Worm (Caenorhabditis elegans) whole organism, late embryonic: ENCODE results near the gene clc-28.

Experiments used
- C08G9.2 ChIP-seq: sonication (generic microtip); optimal IDR thresholded peaks from 2 replicates; lab custom pipeline; 2016; ENCODE audit warnings: mild to moderate bottlenecking, missing genetic modification characterization, moderate library complexity, missing compliant biosample characterization
- T23F11.4 ChIP-seq: fragments of 200-800 bp; sonication (Bioruptor generic); optimal IDR thresholded peaks from 2 replicates; lab custom pipeline; 2018; ENCODE audit warnings: mild to moderate bottlenecking, missing genetic modification characterization, missing compliant biosample characterization
- ahr-1 ChIP-seq: sonication (generic microtip); optimal IDR thresholded peaks from 2 replicates; lab custom pipeline; 2016; ENCODE audit warnings: missing genetic modification characterization, missing compliant biosample characterization
- ama-1 ChIP-seq: fragments of 150-350 bp; optimal IDR thresholded peaks from 2 replicates; lab custom pipeline; 2014
- ceh-18 ChIP-seq: sonication (generic microtip); optimal IDR thresholded peaks from 2 replicates; lab custom pipeline; 2016; ENCODE audit warnings: missing genetic modification characterization, missing compliant biosample characterization
- dmd-4 ChIP-seq: sonication (generic microtip); optimal IDR thresholded peaks from 2 replicates; lab custom pipeline; 2016; ENCODE audit warnings: borderline replicate concordance, missing genetic modification characterization, missing compliant biosample characterization
- hlh-8 ChIP-seq: sonication (generic microtip); optimal IDR thresholded peaks from 2 replicates; lab custom pipeline; 2016; ENCODE audit warnings: missing genotype, missing genetic modification characterization, missing compliant biosample characterization
- lin-11 ChIP-seq: fragments of 200-800 bp; sonication (Bioruptor generic); optimal IDR thresholded peaks from 2 replicates; lab custom pipeline; 2018; ENCODE audit warnings: mild to moderate bottlenecking, missing genetic modification characterization, missing compliant biosample characterization
- nfya-1 ChIP-seq: sonication (generic microtip); optimal IDR thresholded peaks from 2 replicates; lab custom pipeline; 2017; ENCODE audit warnings: missing genetic modification characterization, mild to moderate bottlenecking, missing compliant biosample characterization, antibody characterized with exemption, moderate library complexity
- nhr-11 ChIP-seq: fragments of 150-350 bp; optimal IDR thresholded peaks from 2 replicates; lab custom pipeline; 2014; ENCODE audit warnings: missing biosample characterization, missing genetic modification characterization
- pax-1 ChIP-seq: fragments of 150-350 bp; optimal IDR thresholded peaks from 2 replicates; lab custom pipeline; 2014; ENCODE audit warnings: missing biosample characterization, missing genetic modification characterization
- ref-2 ChIP-seq: sonication (generic microtip); optimal IDR thresholded peaks from 2 replicates; lab custom pipeline; 2016; ENCODE audit warnings: missing genetic modification characterization, missing compliant biosample characterization
- rnt-1 ChIP-seq: sonication (generic microtip); optimal IDR thresholded peaks from 2 replicates; lab custom pipeline; 2016; ENCODE audit warnings: missing genetic modification characterization, missing compliant biosample characterization
- unc-86 ChIP-seq: sonication (generic microtip); optimal IDR thresholded peaks from 2 replicates; lab custom pipeline; 2016; ENCODE audit warnings: missing genetic modification characterization, missing compliant biosample characterization

ce11 chrIII:8305816-8306215 is 33.5 kb downstream of the clc-28 start:
- TF ChIP-seq unc-86 (tag; lab: Kevin White, UChicago) = no peak
- no peak for TF ChIP-seq nfya-1
- no peak for TF ChIP-seq ceh-18 (tag; lab: Kevin White, UChicago)
- TF ChIP-seq lin-11 (tag; lab: Kevin White, UChicago) = no peak
- TF ChIP-seq pax-1 (tag; lab: Kevin White, UChicago) = no peak
- no peak for TF ChIP-seq ref-2 (tag; lab: Kevin White, UChicago)
- TF ChIP-seq nhr-11 = no peak
- TF ChIP-seq rnt-1 (tag; lab: Kevin White, UChicago) = no peak
- TF ChIP-seq C08G9.2 (tag; lab: Kevin White, UChicago) = no peak
- no peak for TF ChIP-seq dmd-4
- TF ChIP-seq hlh-8 (tag; lab: Kevin White, UChicago) = no peak
- TF ChIP-seq T23F11.4 = no peak
- no peak for TF ChIP-seq ama-1 (lab: Kevin White, UChicago)
- TF ChIP-seq ahr-1 (tag; lab: Kevin White, UChicago) = no peak
